Worm (Caenorhabditis elegans) whole organism, L4/young adult: ENCODE results near the gene B0310.6.

ENCODE experiments used
- W03F9.2 ChIP-seq: fragments of 150-350 bp; optimal IDR thresholded peaks from 2 replicates; lab custom pipeline; 2014; ENCODE audit warnings: missing biosample characterization, missing genetic modification characterization
- dao-5 ChIP-seq: sonication (generic microtip); optimal IDR thresholded peaks from 2 replicates; lab custom pipeline; 2016; ENCODE audit warnings: missing genotype, missing genetic modification characterization, moderate library complexity, missing compliant biosample characterization
- him-1 ChIP-seq: sonication (generic microtip); optimal IDR thresholded peaks from 2 replicates; lab custom pipeline; 2016; ENCODE audit warnings: missing genotype, missing genetic modification reagents, missing genetic modification characterization, missing compliant biosample characterization

DNA sequence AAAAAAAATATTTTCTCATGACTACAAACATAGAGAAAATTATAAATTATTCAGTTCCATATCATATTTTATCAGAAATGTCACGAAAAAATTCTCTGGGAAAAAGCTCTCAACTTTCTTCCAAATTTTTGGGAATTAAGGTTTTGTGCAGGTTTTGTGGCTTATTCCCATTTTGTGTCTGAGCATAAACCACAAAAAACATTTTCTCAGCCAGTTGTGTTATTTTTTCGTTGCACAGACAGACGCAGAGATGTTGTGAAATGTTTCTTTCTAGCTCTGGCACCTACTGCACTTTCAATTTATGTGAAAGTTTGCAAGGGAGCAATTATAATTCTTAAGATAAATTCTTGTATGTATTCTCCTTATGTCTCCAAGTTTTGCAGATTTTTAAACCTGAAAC, 44.3 kb upstream of the B0310.6 start:
- TF ChIP-seq dao-5 (no peak), him-1 (tag; lab: Kevin White, UChicago) (no peak), W03F9.2 (tag; lab: Kevin White, UChicago) (no peak)
